Fruit fly (Drosophila melanogaster) whole organism, embryonic: ENCODE measurements around the gene Snx27.

Experiments
- CG14050 ChIP-seq: fragments of 200-800 bp; sonication (Bioruptor generic); IDR thresholded peaks from 3 replicates; pipeline ENCODE4 v1.3.6; 2022; ENCODE audit warnings: missing biosample characterization, missing genetic modification characterization
- cwo ChIP-seq: fragments of 200-800 bp; sonication (Bioruptor generic); optimal IDR thresholded peaks from 3 replicates; lab custom pipeline; 2017; ENCODE audit warnings: missing biosample characterization, missing genetic modification characterization, mild to moderate bottlenecking, moderate library complexity, missing genetic modification reagents
- gce ChIP-seq: fragments of 200-800 bp; sonication (Bioruptor generic); IDR thresholded peaks from 3 replicates; pipeline ENCODE4 v1.3.6; 2022; ENCODE audit warnings: missing biosample characterization, missing genetic modification characterization
- lab ChIP-seq: fragments of 200-800 bp; sonication (Bioruptor generic); optimal IDR thresholded peaks from 3 replicates; lab custom pipeline; 2017; ENCODE audit warnings: missing biosample characterization, missing genetic modification characterization, mild to moderate bottlenecking, moderate library complexity, missing genetic modification reagents
- pan ChIP-seq, 4 experiments: fragments of >200 bp in 3 of 4; fragments of 200-800 bp in 1 of 4; sonication (Bioruptor generic) in 1 of 4; optimal IDR thresholded peaks in 3 of 4; IDR thresholded peaks in 1 of 4; 2 replicates each; pipeline versions ENCODE4 v1.3.6 to Lab custom; 2017 to 2022; ENCODE audit warnings: missing biosample characterization in 2 of 4, missing genetic modification characterization in 2 of 4, mixed read lengths in 1 of 4
- tup ChIP-seq: fragments of 200-800 bp; sonication (Bioruptor generic); optimal IDR thresholded peaks from 2 replicates; lab custom pipeline; 2016; ENCODE audit warnings: missing biosample characterization, mild to moderate bottlenecking, missing genetic modification characterization, moderate library complexity

DNA sequence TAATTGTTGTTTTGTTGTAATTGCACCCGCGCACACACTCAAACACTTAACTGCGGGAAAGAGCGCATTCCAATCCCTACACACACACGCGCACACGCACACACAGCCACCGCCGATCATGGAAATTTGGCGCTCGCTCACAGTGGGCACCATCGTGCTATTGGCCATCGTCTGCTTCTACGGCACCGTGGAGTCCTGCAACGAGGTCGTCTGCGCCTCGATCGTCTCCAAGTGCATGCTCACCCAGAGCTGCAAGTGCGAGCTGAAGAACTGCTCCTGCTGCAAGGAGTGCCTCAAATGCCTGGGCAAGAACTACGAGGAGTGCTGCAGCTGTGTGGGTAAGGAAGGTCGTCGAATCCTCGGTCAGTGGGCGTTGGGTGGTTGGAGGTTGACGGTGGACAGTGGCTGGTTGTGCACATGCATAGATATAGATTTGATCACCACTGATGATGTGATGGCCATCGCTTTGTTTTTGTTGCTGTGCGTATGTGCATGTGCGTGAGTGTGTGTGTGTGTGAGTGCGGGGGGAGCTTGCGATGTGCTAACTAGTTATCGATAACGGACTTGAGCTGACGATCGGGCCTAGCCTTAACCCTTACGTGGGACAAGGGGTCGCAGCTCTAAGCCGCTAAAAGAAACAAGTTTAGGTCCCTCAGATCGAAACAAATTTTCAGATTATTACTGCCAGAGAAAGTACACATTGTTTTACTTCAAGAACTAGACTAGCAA lies 47.0 kb downstream of the Snx27 start:
- no peak for TF ChIP-seq tup (GFP tag; lab: Kevin White, UChicago)
- no peak for TF ChIP-seq lab (GFP tag; lab: Kevin White, UChicago)
- TF ChIP-seq pan (optimal IDR thresholded peaks at IDR 0.05; lab: Kevin White, UChicago): no peak
- no peak for TF ChIP-seq pan (GFP tag; optimal IDR thresholded peaks at IDR 0.05 in 1 of 2, IDR thresholded peaks at IDR 0.05 in 1 of 2)
- TF ChIP-seq cwo (GFP tag; lab: Kevin White, UChicago): no peak
- no peak for TF ChIP-seq CG14050 (GFP tag; lab: Robert Waterston, UW)
- TF ChIP-seq gce (GFP tag; lab: Robert Waterston, UW): no peak
